Fruit fly (Drosophila melanogaster) whole organism, wandering third instar larva: ENCODE results near the gene CG10283.

ENCODE experiments used
- Abd-B ChIP-seq: fragments of >200 bp; optimal IDR thresholded peaks from 2 replicates; lab custom pipeline; 2017; ENCODE audit warnings: missing biosample characterization, missing genetic modification characterization
- CG32264 ChIP-seq: fragments of 200-800 bp; sonication (Bioruptor generic); optimal IDR thresholded peaks from 2 replicates; lab custom pipeline; 2016; ENCODE audit warnings: missing biosample characterization, missing genetic modification characterization
- CG9705 ChIP-seq: fragments of 200-800 bp; sonication (Bioruptor generic); optimal IDR thresholded peaks from 2 replicates; lab custom pipeline; 2018; ENCODE audit warnings: missing biosample characterization, mild to moderate bottlenecking, missing genetic modification characterization
- CrebA ChIP-seq: fragments of 200-800 bp; sonication (Bioruptor generic); optimal IDR thresholded peaks from 2 replicates; lab custom pipeline; 2016; ENCODE audit warnings: missing biosample characterization, mild to moderate bottlenecking, missing genetic modification characterization, borderline replicate concordance
- Dfd ChIP-seq: fragments of >200 bp; optimal IDR thresholded peaks from 2 replicates; lab custom pipeline; 2017; ENCODE audit warnings: missing biosample characterization, missing genetic modification characterization
- Dif ChIP-seq: fragments of 200-275, 200-300 bp; sonication (Bioruptor generic); optimal IDR thresholded peaks from 2 replicates; lab custom pipeline; 2018; ENCODE audit warnings: missing biosample characterization, missing genetic modification characterization; ENCODE audit not compliant: partially characterized antibody
- GATAd ChIP-seq: sonication (Bioruptor generic); optimal IDR thresholded peaks from 2 replicates; lab custom pipeline; 2016; ENCODE audit warnings: missing biosample characterization, missing genetic modification characterization
- HLH106 ChIP-seq: fragments of 200-800 bp; optimal IDR thresholded peaks from 3 replicates; lab custom pipeline; 2019; ENCODE audit warnings: missing biosample characterization, mild to moderate bottlenecking, missing genetic modification characterization, moderate library complexity
- Hnf4 ChIP-seq: fragments of 200-800 bp; sonication (Bioruptor generic); optimal IDR thresholded peaks from 2 replicates; lab custom pipeline; 2016; ENCODE audit warnings: missing biosample characterization, mild to moderate bottlenecking, missing genetic modification characterization
- Hr78 ChIP-seq: fragments of >200 bp; optimal IDR thresholded peaks from 2 replicates; lab custom pipeline; 2017; ENCODE audit warnings: missing biosample characterization, missing genetic modification characterization
- Hr83 ChIP-seq: fragments of 200-300 bp; sonication (Bioruptor generic); optimal IDR thresholded peaks from 2 replicates; lab custom pipeline; 2016; ENCODE audit warnings: missing biosample characterization, mild to moderate bottlenecking, missing genetic modification characterization, moderate library complexity; ENCODE audit not compliant: poor library complexity, severe bottlenecking
- Jra ChIP-seq: sonication (Bioruptor generic); optimal IDR thresholded peaks from 2 replicates; lab custom pipeline; 2016; ENCODE audit warnings: missing biosample characterization, missing genetic modification characterization
- Mio ChIP-seq: sonication (Bioruptor generic); optimal IDR thresholded peaks from 2 replicates; lab custom pipeline; 2016; ENCODE audit warnings: missing biosample characterization, missing genetic modification characterization
- Myc ChIP-seq: fragments of >200 bp; optimal IDR thresholded peaks from 2 replicates; lab custom pipeline; 2017
- N ChIP-seq: fragments of >200 bp; optimal IDR thresholded peaks from 2 replicates; lab custom pipeline; 2018; ENCODE audit warnings: missing biosample characterization, missing external identifiers, missing genetic modification characterization
- OdsH ChIP-seq: fragments of 200-800 bp; sonication (Bioruptor generic); optimal IDR thresholded peaks from 2 replicates; lab custom pipeline; 2016; ENCODE audit warnings: missing biosample characterization, mild to moderate bottlenecking, missing genetic modification characterization
- Rel ChIP-seq, 2 experiments: fragments of 200-800 bp; sonication (Bioruptor generic) in 1 of 2; optimal IDR thresholded peaks; 2 replicates in 1 of 2; 3 replicates in 1 of 2; lab custom pipeline; 2016 to 2019; ENCODE audit warnings: mild to moderate bottlenecking in 2 of 2, missing biosample characterization in 2 of 2, missing genetic modification characterization in 2 of 2, moderate library complexity in 1 of 2
- Sp1 ChIP-seq: fragments of 200-800 bp; sonication (Bioruptor generic); optimal IDR thresholded peaks from 3 replicates; lab custom pipeline; 2019; ENCODE audit warnings: missing biosample characterization, mild to moderate bottlenecking, missing genetic modification characterization, moderate library complexity
- Vsx2 ChIP-seq: fragments of 200-300, 225-300 bp; sonication (Bioruptor generic); optimal IDR thresholded peaks from 2 replicates; lab custom pipeline; 2018; ENCODE audit warnings: missing biosample characterization, missing genetic modification characterization; ENCODE audit not compliant: partially characterized antibody
- br ChIP-seq: fragments of 200-800 bp; sonication (Bioruptor generic); optimal IDR thresholded peaks from 2 replicates; lab custom pipeline; 2016; ENCODE audit warnings: missing biosample characterization, missing genetic modification characterization
- brk ChIP-seq: fragments of 200-800 bp; sonication (Bioruptor generic); optimal IDR thresholded peaks from 2 replicates; lab custom pipeline; 2016; ENCODE audit warnings: missing biosample characterization, mild to moderate bottlenecking, missing genetic modification characterization
- dl ChIP-seq, 2 experiments: fragments of 175-275, 200-275 bp in 1 of 2; fragments of 200-275 bp in 1 of 2; sonication (Bioruptor generic); optimal IDR thresholded peaks; lab custom pipeline; 2018; ENCODE audit warnings: mild to moderate bottlenecking in 2 of 2, missing biosample characterization in 2 of 2, missing genetic modification characterization in 2 of 2, moderate library complexity in 2 of 2; ENCODE audit not compliant: partially characterized antibody in 2 of 2, insufficient read depth in 1 of 2
- dmrt93B ChIP-seq: fragments of 200-800 bp; sonication (Bioruptor generic); optimal IDR thresholded peaks from 2 replicates; lab custom pipeline; 2018; ENCODE audit warnings: missing biosample characterization, mild to moderate bottlenecking, missing genetic modification characterization
- dsf ChIP-seq: sonication (Bioruptor generic); optimal IDR thresholded peaks from 2 replicates; lab custom pipeline; 2016; ENCODE audit warnings: missing biosample characterization, missing genetic modification characterization, borderline replicate concordance
- ey ChIP-seq: fragments of 200-800 bp; sonication (Bioruptor generic); optimal IDR thresholded peaks from 2 replicates; lab custom pipeline; 2016; ENCODE audit warnings: missing biosample characterization, missing genetic modification characterization
- foxo ChIP-seq, 2 experiments: fragments of 200-800 bp; sonication (Bioruptor generic); optimal IDR thresholded peaks; 2 replicates in 1 of 2; 3 replicates in 1 of 2; lab custom pipeline; 2016 to 2017; ENCODE audit warnings: missing biosample characterization in 2 of 2, missing genetic modification characterization in 2 of 2
- fru ChIP-seq: fragments of 200-800 bp; sonication (Bioruptor generic); optimal IDR thresholded peaks from 3 replicates; lab custom pipeline; 2016; ENCODE audit warnings: missing biosample characterization, mild to moderate bottlenecking, missing genetic modification characterization
- h ChIP-seq: fragments of 200-800 bp; sonication (Bioruptor generic); optimal IDR thresholded peaks from 3 replicates; lab custom pipeline; 2016; ENCODE audit warnings: missing biosample characterization, mild to moderate bottlenecking, missing genetic modification characterization
- jim ChIP-seq: fragments of 175-275, 200-325 bp; sonication (Bioruptor generic); optimal IDR thresholded peaks from 2 replicates; lab custom pipeline; 2016; ENCODE audit warnings: missing biosample characterization, mild to moderate bottlenecking, missing genetic modification characterization
- lola ChIP-seq: fragments of >200 bp; optimal IDR thresholded peaks from 2 replicates; lab custom pipeline; 2017; ENCODE audit warnings: missing biosample characterization, missing genetic modification characterization
- pan ChIP-seq: fragments of >200 bp; optimal IDR thresholded peaks from 2 replicates; lab custom pipeline; 2017
- psq ChIP-seq: fragments of 200-800 bp; sonication (Bioruptor generic); optimal IDR thresholded peaks from 3 replicates; lab custom pipeline; 2017; ENCODE audit warnings: missing biosample characterization, mild to moderate bottlenecking, missing genetic modification characterization, moderate library complexity
- rgr ChIP-seq: fragments of 200-800 bp; sonication (Bioruptor generic); optimal IDR thresholded peaks from 3 replicates; lab custom pipeline; 2016; ENCODE audit warnings: missing biosample characterization, mild to moderate bottlenecking, missing genetic modification characterization
- sage ChIP-seq: fragments of 200-800 bp; sonication (Bioruptor generic); optimal IDR thresholded peaks from 2 replicates; lab custom pipeline; 2016; ENCODE audit warnings: missing biosample characterization, mild to moderate bottlenecking, missing genetic modification characterization
- sv ChIP-seq: fragments of 200-800 bp; sonication (Bioruptor generic); optimal IDR thresholded peaks from 3 replicates; lab custom pipeline; 2016; ENCODE audit warnings: missing biosample characterization, missing genetic modification characterization
- tai ChIP-seq: sonication (Bioruptor generic); optimal IDR thresholded peaks from 2 replicates; lab custom pipeline; 2016; ENCODE audit warnings: missing biosample characterization, missing genetic modification characterization
- usp ChIP-seq: fragments of >200 bp; optimal IDR thresholded peaks from 2 replicates; lab custom pipeline; 2017; ENCODE audit warnings: missing biosample characterization, missing genetic modification characterization
- woc ChIP-seq: sonication (Bioruptor generic); optimal IDR thresholded peaks from 2 replicates; lab custom pipeline; 2016; ENCODE audit warnings: missing biosample characterization, mild to moderate bottlenecking, missing genetic modification characterization

Gene CG10283

dm6 chr2L:18478509-18479176 is 5.7 kb downstream of the CG10283 start:
- TF ChIP-seq Vsx2 (GFP tag; lab: Kevin White, UChicago) = no peak
- no peak for TF ChIP-seq fru (GFP tag; lab: Kevin White, UChicago)
- TF ChIP-seq woc (GFP tag; lab: Kevin White, UChicago) = peak; percentile 25

DNA sequence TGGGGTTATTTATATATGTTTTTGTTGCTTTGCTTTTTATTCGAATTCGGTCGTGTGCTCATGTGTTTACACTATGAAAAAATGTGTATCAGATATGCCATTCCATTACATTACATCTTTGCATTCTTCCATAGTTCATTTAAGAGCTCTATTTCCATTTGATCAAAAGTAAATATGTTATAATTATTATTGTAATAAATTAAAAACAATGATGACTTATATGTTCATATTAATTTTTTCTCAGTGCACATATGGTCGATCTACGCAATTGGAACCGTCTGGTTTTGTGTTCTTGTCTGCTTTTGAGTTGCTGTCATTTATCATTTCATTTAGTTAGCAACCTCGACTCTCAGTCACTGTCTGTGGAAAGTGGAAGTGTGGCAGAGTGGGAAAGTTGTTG is 6.9 kb downstream of the CG10283 start:
- TF ChIP-seq Dif = no peak
- TF ChIP-seq Dfd (GFP tag; lab: Kevin White, UChicago) = no peak
- peak; percentile 5 for TF ChIP-seq CG9705 (GFP tag; lab: Kevin White, UChicago)
- TF ChIP-seq fru (GFP tag; lab: Kevin White, UChicago) = peak; percentile 57
- peak; percentile 46 for TF ChIP-seq dmrt93B (GFP tag; lab: Kevin White, UChicago)
- peak; percentile 50 for TF ChIP-seq brk (GFP tag; lab: Kevin White, UChicago)
- TF ChIP-seq Mio (GFP tag; lab: Kevin White, UChicago) = no peak
- no peak for TF ChIP-seq Vsx2 (GFP tag; lab: Kevin White, UChicago)
- no peak for TF ChIP-seq Jra (GFP tag; lab: Kevin White, UChicago)
- TF ChIP-seq sage (GFP tag; lab: Kevin White, UChicago) = peak; percentile 3
- TF ChIP-seq CG32264 (GFP tag; lab: Kevin White, UChicago) = no peak
- TF ChIP-seq lola (GFP tag; lab: Kevin White, UChicago) = no peak
- no peak for TF ChIP-seq Hr78 (GFP tag; lab: Kevin White, UChicago)
- no peak for TF ChIP-seq pan (lab: Kevin White, UChicago)
- TF ChIP-seq br (GFP tag; lab: Kevin White, UChicago) = peak; percentile 25
- TF ChIP-seq dsf = no peak
- no peak for TF ChIP-seq Hr83
- no peak for TF ChIP-seq Myc (lab: Kevin White, UChicago)
- peak; percentile 72 for TF ChIP-seq Hnf4 (GFP tag; lab: Kevin White, UChicago)
- TF ChIP-seq N = no peak
- peak in 1 of 2 experiments; percentile 80 for TF ChIP-seq foxo (GFP tag; optimal IDR thresholded peaks at IDR 0.05; lab: Kevin White, UChicago)
- TF ChIP-seq GATAd (GFP tag; lab: Kevin White, UChicago) = no peak
- TF ChIP-seq ey (GFP tag; lab: Kevin White, UChicago) = peak; percentile 45
- peak; percentile 76 for TF ChIP-seq rgr (GFP tag; lab: Kevin White, UChicago)
- no peak for TF ChIP-seq jim (GFP tag; lab: Kevin White, UChicago)
- TF ChIP-seq sv (GFP tag; lab: Kevin White, UChicago) = peak; percentile 68
- peak; percentile 78 for TF ChIP-seq HLH106
- peak; percentile 76 for TF ChIP-seq psq
- no peak for TF ChIP-seq Abd-B (GFP tag; lab: Kevin White, UChicago)
- TF ChIP-seq h (GFP tag; lab: Kevin White, UChicago) = peak; percentile 65
- no peak for TF ChIP-seq tai (GFP tag; lab: Kevin White, UChicago)
- no peak for TF ChIP-seq woc (GFP tag; lab: Kevin White, UChicago)
- TF ChIP-seq OdsH = peak; percentile 80
- TF ChIP-seq usp (GFP tag; lab: Kevin White, UChicago) = no peak
- no peak for TF ChIP-seq Rel (GFP tag; optimal IDR thresholded peaks at IDR 0.05; lab: Kevin White, UChicago)
- peak; percentile 34 for TF ChIP-seq Rel (tag; optimal IDR thresholded peaks at IDR 0.05; lab: Kevin White, UChicago)
- TF ChIP-seq Sp1 = peak; percentile 75
- TF ChIP-seq CrebA (GFP tag; lab: Kevin White, UChicago) = no peak
- TF ChIP-seq dl (GFP tag; optimal IDR thresholded peaks at IDR 0.05; lab: Kevin White, UChicago; ENCODE audit: insufficient read depth in 1 of 2, partially characterized antibody in 2 of 2) = no peak
